Worm (Caenorhabditis elegans) whole organism, late embryonic: ENCODE data around the gene srt-56.

Experiments
- C08G9.2 ChIP-seq: sonication (generic microtip); optimal IDR thresholded peaks from 2 replicates; lab custom pipeline; 2016; ENCODE audit warnings: mild to moderate bottlenecking, missing genetic modification characterization, moderate library complexity, missing compliant biosample characterization
- F13H6.1 ChIP-seq: sonication (generic microtip); optimal IDR thresholded peaks from 2 replicates; lab custom pipeline; 2016; ENCODE audit warnings: missing genetic modification characterization, missing compliant biosample characterization
- K09A11.1 ChIP-seq: sonication (generic microtip); optimal IDR thresholded peaks from 2 replicates; lab custom pipeline; 2017; ENCODE audit warnings: antibody characterized with exemption, mild to moderate bottlenecking, missing genetic modification characterization, missing compliant biosample characterization; ENCODE audit not compliant: insufficient read depth
- Y22D7AL.16 ChIP-seq: sonication (generic microtip); optimal IDR thresholded peaks from 2 replicates; lab custom pipeline; 2016; ENCODE audit warnings: missing genetic modification characterization, missing compliant biosample characterization
- ceh-2 ChIP-seq: sonication (generic microtip); optimal IDR thresholded peaks from 2 replicates; lab custom pipeline; 2016; ENCODE audit warnings: missing genotype, missing genetic modification characterization, missing compliant biosample characterization
- ceh-22 ChIP-seq: sonication (generic microtip); optimal IDR thresholded peaks from 2 replicates; lab custom pipeline; 2017; ENCODE audit warnings: missing biosample characterization, missing genetic modification characterization
- ceh-24 ChIP-seq: sonication (generic microtip); optimal IDR thresholded peaks from 2 replicates; lab custom pipeline; 2016; ENCODE audit warnings: mild to moderate bottlenecking, missing genetic modification characterization, missing compliant biosample characterization
- ceh-30 ChIP-seq: fragments of 150-350 bp; optimal IDR thresholded peaks from 2 replicates; lab custom pipeline; 2014; ENCODE audit warnings: missing biosample characterization, missing genetic modification characterization
- ceh-31 ChIP-seq: sonication (generic microtip); optimal IDR thresholded peaks from 2 replicates; lab custom pipeline; 2016; ENCODE audit warnings: missing genetic modification characterization, missing compliant biosample characterization
- ceh-34 ChIP-seq: sonication (generic microtip); optimal IDR thresholded peaks from 2 replicates; lab custom pipeline; 2016; ENCODE audit warnings: mild to moderate bottlenecking, missing genetic modification characterization, missing compliant biosample characterization
- ceh-45 ChIP-seq: fragments of 200-800 bp; sonication (Bioruptor generic); IDR thresholded peaks from 2 replicates; pipeline ENCODE4 v1.3.6; 2022; ENCODE audit warnings: missing genetic modification reagents, missing genetic modification characterization, missing compliant biosample characterization
- ceh-48 ChIP-seq: sonication (generic microtip); optimal IDR thresholded peaks from 2 replicates; lab custom pipeline; 2016; ENCODE audit warnings: missing genetic modification characterization, inconsistent platforms, missing compliant biosample characterization
- ceh-6 ChIP-seq: fragments of 200-800 bp; sonication (Bioruptor generic); optimal IDR thresholded peaks from 2 replicates; lab custom pipeline; 2018; ENCODE audit warnings: mild to moderate bottlenecking, missing genetic modification characterization, missing compliant biosample characterization
- ceh-9 ChIP-seq: sonication (generic microtip); optimal IDR thresholded peaks from 2 replicates; lab custom pipeline; 2016; ENCODE audit warnings: mild to moderate bottlenecking, missing genetic modification characterization, inconsistent platforms, missing compliant biosample characterization
- dmd-4 ChIP-seq: sonication (generic microtip); optimal IDR thresholded peaks from 2 replicates; lab custom pipeline; 2016; ENCODE audit warnings: borderline replicate concordance, missing genetic modification characterization, missing compliant biosample characterization
- dve-1 ChIP-seq: sonication (generic microtip); optimal IDR thresholded peaks from 2 replicates; lab custom pipeline; 2017; ENCODE audit warnings: antibody characterized with exemption, mild to moderate bottlenecking, missing genetic modification characterization, missing compliant biosample characterization
- elt-2 ChIP-seq: sonication (generic microtip); optimal IDR thresholded peaks from 2 replicates; lab custom pipeline; 2016; ENCODE audit warnings: missing genetic modification reagents, missing genetic modification characterization, missing compliant biosample characterization
- elt-4 ChIP-seq: sonication (generic microtip); optimal IDR thresholded peaks from 2 replicates; lab custom pipeline; 2016; ENCODE audit warnings: missing genetic modification characterization, missing compliant biosample characterization
- eyg-1 ChIP-seq: sonication (generic microtip); optimal IDR thresholded peaks from 2 replicates; lab custom pipeline; 2016; ENCODE audit warnings: missing genotype, missing genetic modification characterization, missing compliant biosample characterization
- fkh-10 ChIP-seq: fragments of 150-350 bp; optimal IDR thresholded peaks from 2 replicates; lab custom pipeline; 2014; ENCODE audit warnings: missing biosample characterization, missing genetic modification reagents, missing genetic modification characterization
- fkh-6 ChIP-seq: sonication (generic microtip); optimal IDR thresholded peaks from 2 replicates; lab custom pipeline; 2016; ENCODE audit warnings: missing genetic modification characterization, missing compliant biosample characterization
- gmeb-2 ChIP-seq: sonication (generic microtip); optimal IDR thresholded peaks from 2 replicates; lab custom pipeline; 2016; ENCODE audit warnings: missing genetic modification characterization, inconsistent platforms, missing compliant biosample characterization
- hlh-6 ChIP-seq: sonication (generic microtip); optimal IDR thresholded peaks from 2 replicates; lab custom pipeline; 2016; ENCODE audit warnings: missing genotype, missing genetic modification characterization, missing compliant biosample characterization
- hlh-8 ChIP-seq: sonication (generic microtip); optimal IDR thresholded peaks from 2 replicates; lab custom pipeline; 2016; ENCODE audit warnings: missing genotype, missing genetic modification characterization, missing compliant biosample characterization
- lim-6 ChIP-seq: sonication (generic microtip); optimal IDR thresholded peaks from 2 replicates; lab custom pipeline; 2016; ENCODE audit warnings: missing genetic modification characterization, missing compliant biosample characterization
- madf-2 ChIP-seq: sonication (generic microtip); optimal IDR thresholded peaks from 2 replicates; lab custom pipeline; 2017; ENCODE audit warnings: missing genetic modification characterization, missing compliant biosample characterization
- nfya-1 ChIP-seq: sonication (generic microtip); optimal IDR thresholded peaks from 2 replicates; lab custom pipeline; 2017; ENCODE audit warnings: missing genetic modification characterization, mild to moderate bottlenecking, missing compliant biosample characterization, antibody characterized with exemption, moderate library complexity
- nhr-232 ChIP-seq: sonication (generic microtip); optimal IDR thresholded peaks from 2 replicates; lab custom pipeline; 2016; ENCODE audit warnings: missing genetic modification characterization, missing compliant biosample characterization
- pat-9 ChIP-seq: fragments of 200-800 bp; sonication (Bioruptor generic); optimal IDR thresholded peaks from 2 replicates; lab custom pipeline; 2018; ENCODE audit warnings: mild to moderate bottlenecking, missing genetic modification characterization, moderate library complexity, missing compliant biosample characterization
- pqm-1 ChIP-seq: sonication (generic microtip); optimal IDR thresholded peaks from 2 replicates; lab custom pipeline; 2016; ENCODE audit warnings: missing genetic modification characterization, missing compliant biosample characterization
- pros-1 ChIP-seq: fragments of 150-350 bp; optimal IDR thresholded peaks from 2 replicates; lab custom pipeline; 2014; ENCODE audit warnings: missing biosample characterization, missing genetic modification reagents, missing genetic modification characterization
- rnt-1 ChIP-seq: sonication (generic microtip); optimal IDR thresholded peaks from 2 replicates; lab custom pipeline; 2016; ENCODE audit warnings: missing genetic modification characterization, missing compliant biosample characterization
- sox-4 ChIP-seq: sonication (generic microtip); optimal IDR thresholded peaks from 2 replicates; lab custom pipeline; 2017; ENCODE audit warnings: mild to moderate bottlenecking, missing genetic modification characterization, inconsistent platforms, missing compliant biosample characterization
- syd-9 ChIP-seq: sonication (generic microtip); optimal IDR thresholded peaks from 2 replicates; lab custom pipeline; 2016; ENCODE audit warnings: mild to moderate bottlenecking, missing genetic modification characterization, moderate library complexity, missing compliant biosample characterization
- tbx-2 ChIP-seq: sonication (generic microtip); optimal IDR thresholded peaks from 2 replicates; lab custom pipeline; 2016; ENCODE audit warnings: missing genetic modification characterization, missing compliant biosample characterization
- ttx-3 ChIP-seq: sonication (generic microtip); optimal IDR thresholded peaks from 2 replicates; lab custom pipeline; 2016; ENCODE audit warnings: missing genetic modification reagents, missing genetic modification characterization, missing compliant biosample characterization
- unc-3 ChIP-seq, 2 experiments: fragments of 200-800 bp in 1 of 2; sonication (Bioruptor generic) in 1 of 2; sonication (generic microtip) in 1 of 2; conservative IDR thresholded peaks in 1 of 2; optimal IDR thresholded peaks in 1 of 2; 2 replicates each; pipeline versions ENCODE4 v1.3.6 to Lab custom; 2016 to 2022; ENCODE audit warnings: missing compliant biosample characterization in 2 of 2, missing genetic modification characterization in 2 of 2, missing genetic modification reagents in 1 of 2
- unc-55 ChIP-seq: sonication (generic microtip); optimal IDR thresholded peaks from 2 replicates; lab custom pipeline; 2017; ENCODE audit warnings: missing biosample characterization, missing genetic modification reagents, missing genetic modification characterization
- ztf-16 ChIP-seq: sonication (generic microtip); optimal IDR thresholded peaks from 2 replicates; lab custom pipeline; 2017; ENCODE audit warnings: missing genetic modification characterization, missing compliant biosample characterization

The srt-56 gene

ce11 chrV:3133293-3133755, 11.7 kb upstream of the srt-56 start, which contains the start of gene F02C9.2:
Gene F02C9.2, plus strand, starts transcription at chrV:3133705.
- no peak for TF ChIP-seq ztf-16 (tag; lab: Kevin White, UChicago)
- TF ChIP-seq pqm-1 (tag; lab: Kevin White, UChicago): no peak
- no peak for TF ChIP-seq ttx-3 (tag; lab: Kevin White, UChicago)
- no peak for TF ChIP-seq Y22D7AL.16 (tag; lab: Kevin White, UChicago)
- no peak for TF ChIP-seq ceh-22
- TF ChIP-seq ceh-2 (tag; lab: Kevin White, UChicago): no peak

ce11 chrV:3132116-3132515, 10.5 kb upstream of the srt-56 start:
- no peak for TF ChIP-seq F13H6.1 (tag; lab: Kevin White, UChicago)
- no peak for TF ChIP-seq unc-55 (GFP tag; lab: Kevin White, UChicago)
- TF ChIP-seq ceh-24: no peak
- TF ChIP-seq ceh-45: no peak
- TF ChIP-seq dve-1 (tag; lab: Kevin White, UChicago): no peak
- no peak for TF ChIP-seq pat-9 (tag; lab: Kevin White, UChicago)
- TF ChIP-seq ceh-48 (tag; lab: Kevin White, UChicago): no peak
- no peak for TF ChIP-seq nhr-232
- TF ChIP-seq fkh-6 (tag; lab: Kevin White, UChicago): no peak
- TF ChIP-seq eyg-1 (tag; lab: Kevin White, UChicago): no peak
- no peak for TF ChIP-seq ztf-16 (tag; lab: Kevin White, UChicago)
- TF ChIP-seq nfya-1 (tag; lab: Kevin White, UChicago): no peak
- TF ChIP-seq syd-9 (tag; lab: Kevin White, UChicago): no peak

ce11 chrV:3128803-3129202, 7.2 kb upstream of the srt-56 start, which contains the start of gene tat-6:
Gene tat-6, plus strand, starts transcription at chrV:3129103.
- TF ChIP-seq ceh-31 (tag; lab: Kevin White, UChicago): no peak
- TF ChIP-seq nfya-1 (tag; lab: Kevin White, UChicago): no peak
- TF ChIP-seq tbx-2 (tag; lab: Kevin White, UChicago): no peak
- no peak for TF ChIP-seq madf-2
- TF ChIP-seq C08G9.2 (tag; lab: Kevin White, UChicago): no peak
- no peak for TF ChIP-seq lim-6 (tag; lab: Kevin White, UChicago)
- no peak for TF ChIP-seq ztf-16 (tag; lab: Kevin White, UChicago)
- TF ChIP-seq ceh-34: no peak
- no peak for TF ChIP-seq hlh-8
- TF ChIP-seq K09A11.1: no peak
- no peak for TF ChIP-seq dmd-4 (tag; lab: Kevin White, UChicago)
- no peak for TF ChIP-seq elt-2 (tag; lab: Kevin White, UChicago)
- no peak for TF ChIP-seq hlh-6 (tag; lab: Kevin White, UChicago)
- no peak for TF ChIP-seq fkh-10 (GFP tag; lab: Kevin White, UChicago)
- no peak for TF ChIP-seq gmeb-2 (tag; lab: Kevin White, UChicago)
- TF ChIP-seq ceh-22: no peak

ce11 chrV:3127670-3128069, 6.0 kb upstream of the srt-56 start, which contains the start of gene Y73C8C.10:
Gene Y73C8C.10, minus strand, starts transcription at chrV:3127770.
- no peak for TF ChIP-seq rnt-1 (tag; lab: Kevin White, UChicago)
- no peak for TF ChIP-seq pros-1 (tag; lab: Kevin White, UChicago)

ce11 chrV:3124912-3125311, 3.3 kb upstream of the srt-56 start, which contains the start of gene Y73C8C.12:
Gene Y73C8C.12, plus strand, starts transcription at chrV:3125212.
- TF ChIP-seq pqm-1 (tag; lab: Kevin White, UChicago) (no peak), ceh-22 (no peak), fkh-6 (tag; lab: Kevin White, UChicago) (no peak), lim-6 (tag; lab: Kevin White, UChicago) (no peak), rnt-1 (tag; lab: Kevin White, UChicago) (no peak), sox-4 (no peak), elt-4 (no peak), ceh-30 (tag; lab: Kevin White, UChicago) (no peak), ceh-2 (tag; lab: Kevin White, UChicago) (no peak), ceh-31 (tag; lab: Kevin White, UChicago) (no peak), elt-2 (tag; lab: Kevin White, UChicago) (no peak), ceh-9 (tag; lab: Kevin White, UChicago) (no peak), K09A11.1 (no peak), Y22D7AL.16 (tag; lab: Kevin White, UChicago) (no peak), F13H6.1 (tag; lab: Kevin White, UChicago) (no peak), ceh-6 (GFP tag; lab: Kevin White, UChicago) (no peak), unc-3 (GFP tag; conservative IDR thresholded peaks at IDR 0.05; lab: Robert Waterston, UW) (no peak), unc-3 (tag; optimal IDR thresholded peaks at IDR 0.05; lab: Kevin White, UChicago) (no peak)
